Fruit fly (Drosophila melanogaster): ENCODE results near the gene CG11164.
A peak's percentile ranks its signal among the peaks of the same experiment; 100 is the strongest.

CG11164 gene

DNA sequence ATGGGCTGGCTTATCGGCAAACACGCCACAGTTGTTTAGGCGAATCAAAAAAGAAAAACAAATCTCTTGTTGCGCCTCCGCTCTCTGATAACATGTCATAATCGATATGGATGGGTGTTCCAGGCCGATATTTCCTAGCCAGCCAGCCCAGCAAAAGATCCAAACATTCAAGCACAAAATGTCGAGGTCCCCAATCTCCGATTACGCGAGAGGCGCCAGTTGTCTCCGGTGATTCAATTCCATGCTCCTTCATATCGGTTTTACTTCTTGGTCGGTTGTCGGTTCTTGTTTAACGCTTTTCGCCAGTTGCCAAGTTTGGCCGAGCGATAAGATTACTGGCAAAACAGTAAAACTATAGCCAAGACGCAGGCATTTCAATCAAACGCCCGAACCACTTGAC is 21.6 kb upstream of the CG11164 start:
- no peak for TF ChIP-seq CG10348 (GFP tag; IDR thresholded peaks at IDR 0.05)
- TF ChIP-seq CG13204 (GFP tag; optimal IDR thresholded peaks at IDR 0.05), result no peak
- no peak for TF ChIP-seq Pif1A (GFP tag; optimal IDR thresholded peaks at IDR 0.05)
- no peak for TF ChIP-seq Pif1B (GFP tag; optimal IDR thresholded peaks at IDR 0.05)
- TF ChIP-seq CG15710 (tag; optimal IDR thresholded peaks at IDR 0.05), result no peak
- TF ChIP-seq fd96Ca (GFP tag; IDR thresholded peaks at IDR 0.05), result no peak
- no peak for TF ChIP-seq CG32121 (GFP tag; IDR thresholded peaks at IDR 0.05)
- no peak for TF ChIP-seq CG14655 (GFP tag; optimal IDR thresholded peaks at IDR 0.05)
- TF ChIP-seq Ets98B (GFP tag; IDR thresholded peaks at IDR 0.05), result no peak

DNA sequence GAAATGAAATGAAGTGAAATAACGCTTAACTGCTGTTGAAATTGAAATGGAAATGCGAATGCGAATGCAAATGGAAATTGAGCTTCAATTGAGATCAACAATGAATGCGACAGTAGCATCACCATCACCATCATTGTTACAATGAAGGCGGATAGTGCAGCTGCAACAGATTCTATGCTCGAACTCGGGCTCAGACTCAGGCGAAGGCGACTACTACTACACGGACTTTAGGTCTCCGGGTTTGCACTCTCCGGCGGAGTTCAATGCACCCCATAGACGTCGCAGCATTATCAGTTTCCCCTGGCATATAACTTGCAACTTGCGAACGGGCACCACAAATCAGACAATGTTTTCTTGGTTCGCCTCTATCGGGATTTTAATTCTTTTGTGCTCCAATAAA is 19.0 kb upstream of the CG11164 start:
- TF ChIP-seq gl (tag; optimal IDR thresholded peaks at IDR 0.05), result no peak
- TF ChIP-seq EcR (GFP tag; optimal IDR thresholded peaks at IDR 0.05), result peak; percentile 79

- TF ChIP-seq rn (GFP tag; IDR thresholded peaks at IDR 0.05) (no peak), CG17806 (tag; optimal IDR thresholded peaks at IDR 0.05) (no peak), Pif1A (GFP tag; optimal IDR thresholded peaks at IDR 0.05) (no peak), CG4496 (GFP tag; IDR thresholded peaks at IDR 0.05) (no peak), CG8159 (tag; optimal IDR thresholded peaks at IDR 0.05) (no peak), CG32121 (GFP tag; IDR thresholded peaks at IDR 0.05) (no peak), fd96Ca (GFP tag; IDR thresholded peaks at IDR 0.05) (no peak), gl (tag; optimal IDR thresholded peaks at IDR 0.05) (no peak), Ets98B (GFP tag; IDR thresholded peaks at IDR 0.05) (no peak), D1 (tag; optimal IDR thresholded peaks at IDR 0.05) (no peak)
Observed at dm6 chrX:13649801-13650200, 18.0 kb upstream of the CG11164 start.

dm6 chrX:13651170-13651569 is 16.6 kb upstream of the CG11164 start:
- TF ChIP-seq CG10348 (GFP tag; IDR thresholded peaks at IDR 0.05) (no peak), CG13204 (GFP tag; optimal IDR thresholded peaks at IDR 0.05) (no peak), CG15710 (tag; optimal IDR thresholded peaks at IDR 0.05) (no peak), Snoo (tag; optimal IDR thresholded peaks at IDR 0.05) (no peak), CG34367 (tag; optimal IDR thresholded peaks at IDR 0.05) (no peak), Pif1B (GFP tag; optimal IDR thresholded peaks at IDR 0.05) (no peak), rn (GFP tag; IDR thresholded peaks at IDR 0.05) (no peak), CG4496 (GFP tag; IDR thresholded peaks at IDR 0.05) (no peak), D1 (tag; optimal IDR thresholded peaks at IDR 0.05) (no peak), CG14655 (GFP tag; optimal IDR thresholded peaks at IDR 0.05) (no peak), CG12605 (GFP tag; IDR thresholded peaks at IDR 0.05) (no peak), CG8159 (tag; optimal IDR thresholded peaks at IDR 0.05) (no peak), CG17806 (tag; optimal IDR thresholded peaks at IDR 0.05) (no peak), CG8301 (tag; optimal IDR thresholded peaks at IDR 0.05) (no peak)

- TF ChIP-seq CG12605 (GFP tag; IDR thresholded peaks at IDR 0.05) (no peak), rn (GFP tag; IDR thresholded peaks at IDR 0.05) (no peak), CG13204 (GFP tag; optimal IDR thresholded peaks at IDR 0.05) (no peak), CG14655 (GFP tag; optimal IDR thresholded peaks at IDR 0.05) (no peak), CG17806 (tag; optimal IDR thresholded peaks at IDR 0.05) (no peak), CG8159 (tag; optimal IDR thresholded peaks at IDR 0.05) (no peak)
Observed at dm6 chrX:13669366-13669765, 1.6 kb downstream of the CG11164 start, which contains the start of gene CG15760. TSS of gene CG15760 (plus strand) at chrX:13669699.

dm6 chrX:13670329-13670847 is 2.6 kb downstream of the CG11164 start:
- no peak for TF ChIP-seq CG14655 (GFP tag; optimal IDR thresholded peaks at IDR 0.05)
- TF ChIP-seq CG4496 (GFP tag; IDR thresholded peaks at IDR 0.05), result 0 out of 3 replicates have a peak, but pooled peaks have one; percentile 16

DNA sequence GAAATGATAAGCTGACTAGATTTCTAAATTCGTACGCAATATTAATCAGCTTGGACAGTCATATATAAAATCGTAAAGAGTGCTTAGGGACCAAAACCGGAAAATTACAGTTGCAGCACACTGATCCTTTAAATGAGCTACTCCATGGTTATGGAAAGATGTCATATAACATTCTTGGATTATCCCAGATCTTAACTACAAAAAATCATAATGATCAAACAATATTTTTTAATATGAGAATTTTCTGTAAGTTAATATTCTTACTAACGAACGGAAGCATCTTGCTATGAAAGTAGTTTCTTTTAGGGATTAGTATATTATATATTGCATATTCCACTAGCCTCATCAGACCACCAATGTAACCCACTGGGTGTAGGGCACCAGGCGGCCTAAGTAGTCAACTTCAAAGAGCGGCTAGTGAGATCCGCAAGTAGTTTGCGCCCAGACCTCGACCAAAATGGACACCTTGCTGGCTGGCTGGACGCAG is 8.7 kb downstream of the CG11164 start, which contains the start of gene CG11162:
TSS of gene CG11162 (plus strand) at position 437 of the 487 bp plus-strand sequence.
- TF ChIP-seq CG15710 (tag; optimal IDR thresholded peaks at IDR 0.05) (no peak), CG13204 (GFP tag; optimal IDR thresholded peaks at IDR 0.05) (no peak), rn (GFP tag; IDR thresholded peaks at IDR 0.05) (no peak), Snoo (tag; optimal IDR thresholded peaks at IDR 0.05) (no peak), CG8301 (tag; optimal IDR thresholded peaks at IDR 0.05) (no peak), CG8159 (tag; optimal IDR thresholded peaks at IDR 0.05) (no peak), CG17806 (tag; optimal IDR thresholded peaks at IDR 0.05) (no peak), CG32121 (GFP tag; IDR thresholded peaks at IDR 0.05) (no peak), Pif1A (GFP tag; optimal IDR thresholded peaks at IDR 0.05) (no peak), CG4496 (GFP tag; IDR thresholded peaks at IDR 0.05) (no peak), CG34367 (tag; optimal IDR thresholded peaks at IDR 0.05) (no peak), CG10348 (GFP tag; IDR thresholded peaks at IDR 0.05) (no peak), EcR (GFP tag; optimal IDR thresholded peaks at IDR 0.05) (no peak), CG14655 (GFP tag; optimal IDR thresholded peaks at IDR 0.05) (no peak), CG12605 (GFP tag; IDR thresholded peaks at IDR 0.05) (no peak), gl (tag; optimal IDR thresholded peaks at IDR 0.05) (no peak), D1 (tag; optimal IDR thresholded peaks at IDR 0.05) (no peak), Ets98B (GFP tag; IDR thresholded peaks at IDR 0.05) (no peak), CG9948 (tag; optimal IDR thresholded peaks at IDR 0.05) (no peak)

Measured in whole organism, pupa.